Worm (Caenorhabditis elegans) whole organism, L1 larva: Measurements from ENCODE around the gene kcnl-4.

Experiments
- C04F5.9 ChIP-seq: sonication (generic microtip); optimal IDR thresholded peaks from 2 replicates; lab custom pipeline; 2016; ENCODE audit warnings: missing genetic modification characterization, missing compliant biosample characterization
- C16A3.4 ChIP-seq: fragments of 150-350 bp; optimal IDR thresholded peaks from 2 replicates; lab custom pipeline; 2014; ENCODE audit warnings: missing biosample characterization, missing genetic modification characterization
- alr-1 ChIP-seq: fragments of 200-800 bp; sonication (Bioruptor generic); optimal IDR thresholded peaks from 2 replicates; lab custom pipeline; 2018; ENCODE audit warnings: borderline replicate concordance, mild to moderate bottlenecking, missing genetic modification characterization, missing compliant biosample characterization
- blmp-1 ChIP-seq: fragments of 150-350 bp; optimal IDR thresholded peaks from 2 replicates; lab custom pipeline; 2014; ENCODE audit warnings: missing biosample characterization, missing genetic modification characterization
- ceh-82 ChIP-seq, 3 experiments: fragments of 150-350 bp in 1 of 3; sonication (generic microtip) in 2 of 3; optimal IDR thresholded peaks; 2 replicates each; lab custom pipeline; 2014 to 2017; ENCODE audit warnings: missing biosample characterization in 3 of 3, missing genetic modification characterization in 3 of 3
- dsc-1 ChIP-seq: sonication (generic microtip); optimal IDR thresholded peaks from 2 replicates; lab custom pipeline; 2016; ENCODE audit warnings: mild to moderate bottlenecking, missing genetic modification characterization, missing compliant biosample characterization
- efl-1 ChIP-seq, 4 experiments: fragments of 150-350 bp; optimal IDR thresholded peaks in 3 of 4; peaks in 1 of 4; 1 replicate in 1 of 4; 2 replicates in 3 of 4; lab custom pipeline; 2014; ENCODE audit warnings: missing biosample characterization in 2 of 4, missing genetic modification characterization in 2 of 4, missing genetic modification reagents in 2 of 4
- efl-3 ChIP-seq: fragments of 200-800 bp; sonication (Bioruptor generic); optimal IDR thresholded peaks from 2 replicates; lab custom pipeline; 2018; ENCODE audit warnings: mild to moderate bottlenecking, missing genetic modification characterization, missing compliant biosample characterization
- egl-13 ChIP-seq: sonication (generic microtip); optimal IDR thresholded peaks from 2 replicates; lab custom pipeline; 2016; ENCODE audit warnings: missing genotype, missing genetic modification reagents, missing genetic modification characterization, missing compliant biosample characterization
- egl-27 ChIP-seq, 2 experiments: fragments of 150-350 bp in 1 of 2; sonication (generic microtip); optimal IDR thresholded peaks; 3 replicates each; lab custom pipeline; 2017 to 2018; ENCODE audit warnings: missing biosample characterization in 2 of 2, missing genetic modification characterization in 2 of 2, missing genetic modification reagents in 2 of 2
- elt-2 ChIP-seq: sonication (generic microtip); optimal IDR thresholded peaks from 2 replicates; lab custom pipeline; 2016; ENCODE audit warnings: missing genetic modification characterization, mild to moderate bottlenecking, inconsistent platforms, missing compliant biosample characterization, missing genetic modification reagents
- ets-5 ChIP-seq: fragments of 200-800 bp; sonication (Bioruptor generic); IDR thresholded peaks from 2 replicates; pipeline ENCODE4 v1.3.6; 2022; ENCODE audit warnings: missing genetic modification characterization, missing compliant biosample characterization
- fos-1 ChIP-seq: fragments of 150-350 bp; optimal IDR thresholded peaks from 2 replicates; lab custom pipeline; 2014; ENCODE audit warnings: missing biosample characterization, missing genetic modification characterization
- grh-1 ChIP-seq: fragments of 200-800 bp; sonication (Bioruptor generic); IDR thresholded peaks from 2 replicates; pipeline ENCODE4 v1.3.6; 2022; ENCODE audit warnings: missing genetic modification reagents, missing genetic modification characterization, missing compliant biosample characterization
- hpl-2 ChIP-seq: fragments of 150-350 bp; optimal IDR thresholded peaks from 2 replicates; lab custom pipeline; 2014; ENCODE audit warnings: missing biosample characterization, missing genetic modification reagents, missing genetic modification characterization
- irx-1 ChIP-seq: sonication (generic microtip); optimal IDR thresholded peaks from 2 replicates; lab custom pipeline; 2016; ENCODE audit warnings: missing genetic modification characterization, missing compliant biosample characterization
- isw-1 ChIP-seq: fragments of 200-800 bp; sonication (Bioruptor generic); IDR thresholded peaks from 2 replicates; pipeline ENCODE4 v1.3.6; 2022; ENCODE audit warnings: missing genetic modification characterization, missing compliant biosample characterization
- jun-1 ChIP-seq: fragments of 150-350 bp; optimal IDR thresholded peaks from 2 replicates; lab custom pipeline; 2014; ENCODE audit warnings: missing biosample characterization, missing genetic modification reagents, missing genetic modification characterization
- lin-13 ChIP-seq: fragments of 150-350 bp; optimal IDR thresholded peaks from 2 replicates; lab custom pipeline; 2014; ENCODE audit warnings: missing biosample characterization, missing genetic modification reagents, missing genetic modification characterization
- lin-14 ChIP-seq: fragments of 200-800 bp; sonication (Bioruptor generic); optimal IDR thresholded peaks from 2 replicates; lab custom pipeline; 2018; ENCODE audit warnings: mild to moderate bottlenecking, missing genetic modification characterization, moderate library complexity, missing compliant biosample characterization
- lir-3 ChIP-seq: sonication (generic microtip); optimal IDR thresholded peaks from 2 replicates; lab custom pipeline; 2016; ENCODE audit warnings: mild to moderate bottlenecking, missing genetic modification characterization, moderate library complexity, missing compliant biosample characterization; ENCODE audit not compliant: poor library complexity
- lsy-2 ChIP-seq, 2 experiments: fragments of 150-350 bp; optimal IDR thresholded peaks; 2 replicates each; lab custom pipeline; 2014; ENCODE audit warnings: missing biosample characterization in 2 of 2, missing genetic modification characterization in 2 of 2
- mdl-1 ChIP-seq, 2 experiments: fragments of 150-350 bp; optimal IDR thresholded peaks; 2 replicates each; lab custom pipeline; 2014 to 2017; ENCODE audit warnings: missing biosample characterization in 2 of 2, missing genetic modification characterization in 2 of 2, inconsistent platforms in 1 of 2
- mef-2 ChIP-seq: fragments of 150-350 bp; optimal IDR thresholded peaks from 2 replicates; lab custom pipeline; 2014; ENCODE audit warnings: missing biosample characterization, missing genetic modification characterization
- nhr-19 ChIP-seq: fragments of 200-800 bp; sonication (Bioruptor generic); conservative IDR thresholded peaks from 2 replicates; pipeline ENCODE4 v1.3.6; 2022; ENCODE audit warnings: missing genetic modification characterization, missing compliant biosample characterization
- nhr-20 ChIP-seq: sonication (generic microtip); optimal IDR thresholded peaks from 2 replicates; lab custom pipeline; 2016; ENCODE audit warnings: mild to moderate bottlenecking, missing genetic modification characterization, missing compliant biosample characterization
- nhr-28 ChIP-seq: fragments of 150-350 bp; optimal IDR thresholded peaks from 2 replicates; lab custom pipeline; 2014; ENCODE audit warnings: missing biosample characterization, missing genetic modification characterization
- nhr-71 ChIP-seq: sonication (generic microtip); optimal IDR thresholded peaks from 2 replicates; lab custom pipeline; 2016; ENCODE audit warnings: mild to moderate bottlenecking, missing genetic modification characterization, moderate library complexity, missing compliant biosample characterization
- nhr-76 ChIP-seq: sonication (generic microtip); optimal IDR thresholded peaks from 2 replicates; lab custom pipeline; 2017; ENCODE audit warnings: missing biosample characterization, missing genetic modification characterization
- nhr-77 ChIP-seq: fragments of 150-350 bp; optimal IDR thresholded peaks from 2 replicates; lab custom pipeline; 2014; ENCODE audit warnings: missing biosample characterization, missing genetic modification characterization
- nhr-84 ChIP-seq: sonication (generic microtip); optimal IDR thresholded peaks from 2 replicates; lab custom pipeline; 2017; ENCODE audit warnings: missing biosample characterization, missing genetic modification characterization
- pqm-1 ChIP-seq: sonication (generic microtip); optimal IDR thresholded peaks from 3 replicates; lab custom pipeline; 2017; ENCODE audit warnings: missing biosample characterization, missing genetic modification characterization
- snu-23 ChIP-seq: sonication (generic microtip); optimal IDR thresholded peaks from 2 replicates; lab custom pipeline; 2016; ENCODE audit warnings: missing genetic modification characterization, missing compliant biosample characterization
- sup-37 ChIP-seq: fragments of 200-800 bp; sonication (Bioruptor generic); optimal IDR thresholded peaks from 2 replicates; lab custom pipeline; 2018; ENCODE audit warnings: mild to moderate bottlenecking, missing genetic modification characterization, missing compliant biosample characterization
- unc-62 ChIP-seq: fragments of 150-350 bp; optimal IDR thresholded peaks from 2 replicates; lab custom pipeline; 2014; ENCODE audit warnings: missing biosample characterization, missing genetic modification reagents, missing genetic modification characterization
- unc-98 ChIP-seq: fragments of 200-800 bp; sonication (Bioruptor generic); IDR thresholded peaks from 2 replicates; pipeline ENCODE4 v1.3.6; 2022; ENCODE audit warnings: missing genetic modification characterization, missing compliant biosample characterization
- vab-15 ChIP-seq: sonication (generic microtip); optimal IDR thresholded peaks from 2 replicates; lab custom pipeline; 2017; ENCODE audit warnings: missing genotype, mild to moderate bottlenecking, missing genetic modification characterization, missing compliant biosample characterization
- zag-1 ChIP-seq: fragments of 150-350 bp; optimal IDR thresholded peaks from 2 replicates; lab custom pipeline; 2014; ENCODE audit warnings: missing biosample characterization, missing genetic modification characterization
- zip-4 ChIP-seq: fragments of 200-800 bp; sonication (Bioruptor generic); optimal IDR thresholded peaks from 2 replicates; lab custom pipeline; 2018; ENCODE audit warnings: mild to moderate bottlenecking, missing genetic modification characterization, moderate library complexity, missing compliant biosample characterization
- ztf-11 ChIP-seq, 2 experiments: sonication (generic microtip); optimal IDR thresholded peaks; 2 replicates each; lab custom pipeline; 2016 to 2017; ENCODE audit warnings: missing genetic modification characterization in 2 of 2, missing biosample characterization in 1 of 2, missing compliant biosample characterization in 1 of 2

Gene kcnl-4

ce11 chrV:14532374-14532773, 1.5 kb downstream of the kcnl-4 start (continued):
- TF ChIP-seq egl-13 (tag; lab: Kevin White, UChicago) (no peak), lin-14 (GFP tag; lab: Kevin White, UChicago) (no peak)

- TF ChIP-seq C16A3.4 (tag; lab: Kevin White, UChicago) (no peak), grh-1 (GFP tag; lab: Robert Waterston, UW) (no peak), blmp-1 (no peak), nhr-19 (GFP tag; lab: Robert Waterston, UW) (no peak), vab-15 (no peak), mef-2 (tag; lab: Kevin White, UChicago) (no peak), nhr-20 (no peak), lin-13 (GFP tag; lab: Kevin White, UChicago) (no peak), ztf-11 (tag; optimal IDR thresholded peaks at IDR 0.05; lab: Kevin White, UChicago) (no peak), isw-1 (GFP tag; lab: Robert Waterston, UW) (no peak), sup-37 (no peak), lsy-2 (tag; optimal IDR thresholded peaks at IDR 0.05; lab: Kevin White, UChicago) (no peak), nhr-76 (tag; lab: Kevin White, UChicago) (no peak), nhr-84 (tag; lab: Kevin White, UChicago) (no peak), nhr-28 (tag; lab: Kevin White, UChicago) (no peak), nhr-77 (tag; lab: Kevin White, UChicago) (no peak), pqm-1 (tag; lab: Kevin White, UChicago) (no peak)
- TF ChIP-seq, all 84 proteins: peak for 0
Measured at ce11 chrV:14536274-14536673, 5.4 kb downstream of the kcnl-4 start, which contains the start of gene tag-191. Gene tag-191 (minus strand): TSS chrV:14536374.

DNA sequence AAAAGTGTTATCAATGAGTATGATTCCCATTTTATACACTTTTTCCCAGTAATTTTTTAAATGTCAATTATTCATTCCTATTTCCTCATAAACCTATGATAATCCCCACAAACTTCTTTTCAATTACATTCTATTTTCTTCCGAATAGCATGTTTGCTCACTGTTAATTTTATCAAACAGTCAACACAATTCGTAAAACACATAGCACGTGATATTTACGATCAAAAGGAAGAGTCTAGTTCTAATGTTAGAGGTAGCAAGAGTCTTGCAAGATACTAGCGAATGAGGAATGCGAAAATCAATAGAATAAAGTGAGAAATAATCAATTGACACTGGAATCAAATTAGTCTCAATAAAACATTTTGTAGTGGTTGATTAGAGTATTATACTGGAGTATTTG, 8.4 kb downstream of the kcnl-4 start:
- TF ChIP-seq lsy-2 (tag; optimal IDR thresholded peaks at IDR 0.05; lab: Kevin White, UChicago) (no peak), jun-1 (no peak), irx-1 (tag; lab: Kevin White, UChicago) (no peak), alr-1 (tag; lab: Kevin White, UChicago) (no peak), zip-4 (GFP tag; lab: Kevin White, UChicago) (no peak), nhr-71 (tag; lab: Kevin White, UChicago) (no peak), nhr-20 (peak; percentile 64), ets-5 (GFP tag; lab: Robert Waterston, UW) (no peak)

DNA sequence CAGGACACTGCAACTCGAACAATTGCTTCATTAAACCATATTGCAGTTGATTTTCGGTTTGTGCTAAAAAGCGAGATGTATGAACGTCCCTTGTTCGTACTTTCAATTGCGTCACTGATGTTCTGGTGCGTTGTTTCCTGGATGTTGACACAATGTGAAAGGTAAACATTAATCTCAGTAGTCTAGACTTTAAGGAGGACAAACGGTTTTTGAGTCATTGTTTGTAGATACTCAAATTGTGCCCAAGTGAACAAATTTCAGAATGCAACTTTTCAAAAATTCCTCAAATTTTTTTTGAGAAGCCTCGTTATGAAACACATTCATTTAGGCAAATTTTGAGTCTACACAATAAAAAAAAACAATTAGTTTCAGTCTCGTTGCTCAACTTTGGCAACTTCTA, 10.0 kb downstream of the kcnl-4 start:
- TF ChIP-seq efl-1 (optimal IDR thresholded peaks at IDR 0.05; lab: Kevin White, UChicago) (no peak), efl-1 (GFP tag; optimal IDR thresholded peaks at IDR 0.05 in 1 of 2; lab: Kevin White, UChicago) (peak in 1 of 2 experiments; percentile 11), mdl-1 (tag; optimal IDR thresholded peaks at IDR 0.05; lab: Kevin White, UChicago) (no peak), hpl-2 (GFP tag; lab: Kevin White, UChicago) (no peak), lin-13 (GFP tag; lab: Kevin White, UChicago) (no peak)

- TF ChIP-seq jun-1: peak; percentile 21
- TF ChIP-seq lsy-2 (tag; optimal IDR thresholded peaks at IDR 0.05; lab: Kevin White, UChicago): peak in 1 of 2 experiments; percentile 3
- no peak for TF ChIP-seq nhr-20
- TF ChIP-seq nhr-76 (tag; lab: Kevin White, UChicago): no peak
- no peak for TF ChIP-seq nhr-71 (tag; lab: Kevin White, UChicago)
- TF ChIP-seq unc-98: no peak
- TF ChIP-seq dsc-1 (tag; lab: Kevin White, UChicago): no peak
- no peak for TF ChIP-seq egl-27 (tag; optimal IDR thresholded peaks at IDR 0.05; lab: Kevin White, UChicago)
- TF ChIP-seq lir-3 (tag; lab: Kevin White, UChicago): no peak
- no peak for TF ChIP-seq efl-1 (optimal IDR thresholded peaks at IDR 0.05; lab: Kevin White, UChicago)
- TF ChIP-seq efl-1 (GFP tag; optimal IDR thresholded peaks at IDR 0.05 in 1 of 2; lab: Kevin White, UChicago): peak in 1 of 2 experiments; percentile 85
- no peak for TF ChIP-seq unc-62
- no peak for TF ChIP-seq zag-1 (tag; lab: Kevin White, UChicago)
- TF ChIP-seq efl-3 (GFP tag; lab: Kevin White, UChicago): no peak
- peak; percentile 64 for TF ChIP-seq elt-2 (tag; lab: Kevin White, UChicago)
- no peak for TF ChIP-seq C04F5.9
- no peak for TF ChIP-seq snu-23
- TF ChIP-seq ceh-82 (tag; optimal IDR thresholded peaks at IDR 0.05; lab: Kevin White, UChicago): no peak
- no peak for TF ChIP-seq fos-1 (tag; lab: Kevin White, UChicago)
Measured at ce11 chrV:14542138-14542537, 11.2 kb downstream of the kcnl-4 start.
